Fruit fly (Drosophila melanogaster): ENCODE measurements around the gene PSMG1.

DNA sequence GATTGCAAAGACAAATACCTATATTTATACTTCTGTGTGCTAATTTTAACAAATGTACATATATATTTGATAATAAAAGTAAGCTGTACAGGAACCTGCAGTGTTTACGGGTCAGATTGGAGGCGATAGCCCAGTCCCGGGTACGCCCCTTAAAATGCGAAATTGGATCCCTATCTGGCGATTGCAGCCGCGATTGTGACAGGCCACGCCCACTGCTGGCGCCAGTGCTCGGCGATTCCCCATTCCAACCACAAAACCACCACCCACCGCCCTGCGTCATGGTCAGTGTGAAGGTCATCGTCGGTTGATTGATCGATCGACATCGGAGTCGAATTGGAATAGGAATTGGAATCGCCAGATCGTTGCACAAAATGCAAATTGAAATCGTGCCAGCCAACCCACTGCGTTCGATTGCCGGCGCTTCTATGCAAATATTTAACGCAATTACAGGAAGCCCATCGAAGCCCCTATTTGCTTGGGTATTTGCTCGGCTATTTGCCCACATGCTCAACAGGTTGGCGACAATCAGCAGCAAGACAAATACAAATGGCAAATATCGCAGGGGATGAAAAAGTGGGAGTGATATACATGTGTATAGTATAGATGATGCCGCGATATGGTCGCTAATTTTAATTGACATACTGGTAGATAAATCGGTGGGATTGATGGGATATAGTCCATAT is 44.7 kb upstream of the PSMG1 start:
- TF ChIP-seq dac (GFP tag; optimal IDR thresholded peaks at IDR 0.05) (no peak), CG1621 (tag; optimal IDR thresholded peaks at IDR 0.05) (no peak), Hr39 (GFP tag; optimal IDR thresholded peaks at IDR 0.05) (no peak), Eip78C (GFP tag) (peak; percentile 83), CG32006 (GFP tag; optimal IDR thresholded peaks at IDR 0.05) (no peak), CG16779 (tag; optimal IDR thresholded peaks at IDR 0.05) (no peak), topi (GFP tag; optimal IDR thresholded peaks at IDR 0.05) (no peak), CG11762 (GFP tag; optimal IDR thresholded peaks at IDR 0.05; ENCODE audit: insufficient read depth) (peak; percentile 13), Gug (GFP tag; IDR thresholded peaks at IDR 0.05) (0 out of 2 replicates have a peak, but pooled peaks have one; percentile 13), CG34406 (GFP tag; optimal IDR thresholded peaks at IDR 0.05) (peak; percentile 19), fkh (GFP tag; optimal IDR thresholded peaks at IDR 0.05) (peak; percentile 41), CG8119 (GFP tag; IDR thresholded peaks at IDR 0.05) (no peak), CG6808 (GFP tag; optimal IDR thresholded peaks at IDR 0.05) (no peak)

All from whole organism, prepupa.